Worm (Caenorhabditis elegans): ENCODE data around the gene gnrr-5.

gnrr-5 gene

DNA sequence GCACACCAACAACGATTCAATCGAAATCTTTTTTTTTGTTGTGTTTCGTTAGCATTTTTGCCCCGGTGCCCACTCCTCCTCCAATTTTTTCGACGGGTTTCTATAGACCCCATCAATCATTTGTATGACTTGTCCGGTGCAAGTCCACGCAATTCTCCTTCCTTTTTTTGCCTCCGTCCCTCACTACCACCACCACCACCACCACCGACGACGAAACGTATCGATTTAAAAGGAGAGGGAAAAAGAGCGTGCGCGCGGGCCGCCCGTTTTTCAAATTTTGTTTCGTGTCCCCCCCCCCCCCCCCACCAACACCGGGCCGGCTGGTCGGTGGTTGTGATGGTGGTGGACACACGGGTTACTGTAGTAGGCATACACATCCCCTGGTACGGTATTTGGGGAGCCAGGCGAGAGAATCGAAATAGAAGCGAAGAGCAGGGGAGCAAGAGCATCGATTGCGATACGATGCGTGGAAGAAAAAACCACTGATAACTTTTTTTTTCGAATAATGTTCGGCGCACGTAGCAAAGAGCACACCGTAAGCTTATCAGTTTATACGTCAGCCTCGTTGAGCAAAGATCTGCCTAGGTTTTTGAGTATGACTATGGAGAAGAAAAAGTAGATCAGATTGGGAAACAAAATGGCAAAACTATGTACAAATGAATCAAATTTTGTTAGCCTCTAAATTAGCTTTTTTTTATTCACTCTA, 40.7 kb upstream of the gnrr-5 start:
- TF ChIP-seq nhr-10 (tag; optimal IDR thresholded peaks at IDR 0.05) (no peak), mab-5 (tag; optimal IDR thresholded peaks at IDR 0.05) (peak; percentile 86), unc-55 (GFP tag; optimal IDR thresholded peaks at IDR 0.05) (peak; percentile 41), F13H6.1 (tag; optimal IDR thresholded peaks at IDR 0.05) (peak; percentile 1)

DNA sequence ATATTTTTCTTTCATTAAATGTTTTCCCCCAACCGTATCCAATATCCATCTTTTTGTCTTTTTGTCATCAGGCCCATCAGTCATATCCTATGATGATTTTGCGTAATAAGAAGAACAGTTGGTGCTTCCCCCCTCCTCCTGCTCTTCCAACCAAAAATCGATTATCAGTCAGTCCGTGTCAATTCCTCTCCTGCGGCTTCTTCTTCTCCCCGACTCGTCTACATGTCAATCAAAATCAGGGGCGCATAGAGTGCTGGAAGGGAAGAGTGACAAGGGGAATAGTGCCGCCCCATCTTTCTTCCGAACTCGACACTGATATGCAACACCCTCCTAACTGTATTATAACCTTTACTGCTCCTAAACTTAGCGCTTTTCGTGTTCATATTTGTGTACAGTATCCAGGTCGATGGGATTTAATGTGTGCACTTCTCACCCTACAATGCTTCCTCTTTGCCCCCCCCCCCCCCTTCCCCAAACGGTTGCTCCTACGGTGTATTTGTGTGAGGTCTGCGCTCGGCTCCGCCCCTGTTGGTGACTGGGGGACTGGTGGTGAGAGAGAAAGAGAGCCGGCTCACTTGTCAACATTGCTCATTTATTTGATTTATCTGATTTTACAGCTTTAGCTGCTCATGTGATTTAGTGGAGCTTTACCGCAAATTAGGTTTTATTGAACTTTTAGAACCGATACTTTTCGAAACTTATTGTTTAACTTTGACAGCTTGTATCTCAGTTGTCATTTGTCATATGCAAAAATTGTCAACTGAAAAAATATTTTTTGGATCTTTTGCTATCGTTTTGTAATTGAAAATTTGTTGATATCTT, 37.0 kb upstream of the gnrr-5 start:
- TF ChIP-seq mbf-1 (tag; optimal IDR thresholded peaks at IDR 0.05), result no peak
- peak; percentile 24 for TF ChIP-seq unc-62 (GFP tag; optimal IDR thresholded peaks at IDR 0.05)
- peak; percentile 7 for TF ChIP-seq nhr-129 (tag; optimal IDR thresholded peaks at IDR 0.05)
- TF ChIP-seq mab-5 (tag; optimal IDR thresholded peaks at IDR 0.05), result peak; percentile 78
- TF ChIP-seq R02D3.7 (tag; optimal IDR thresholded peaks at IDR 0.05), result no peak
- TF ChIP-seq nhr-6 (tag; optimal IDR thresholded peaks at IDR 0.05), result no peak
- TF ChIP-seq Y55F3AM.14 (GFP tag; optimal IDR thresholded peaks at IDR 0.05), result peak; percentile 41
- TF ChIP-seq ZK546.5 (tag; optimal IDR thresholded peaks at IDR 0.05), result no peak
- peak; percentile 32 for TF ChIP-seq F13H6.1 (tag; optimal IDR thresholded peaks at IDR 0.05)

DNA sequence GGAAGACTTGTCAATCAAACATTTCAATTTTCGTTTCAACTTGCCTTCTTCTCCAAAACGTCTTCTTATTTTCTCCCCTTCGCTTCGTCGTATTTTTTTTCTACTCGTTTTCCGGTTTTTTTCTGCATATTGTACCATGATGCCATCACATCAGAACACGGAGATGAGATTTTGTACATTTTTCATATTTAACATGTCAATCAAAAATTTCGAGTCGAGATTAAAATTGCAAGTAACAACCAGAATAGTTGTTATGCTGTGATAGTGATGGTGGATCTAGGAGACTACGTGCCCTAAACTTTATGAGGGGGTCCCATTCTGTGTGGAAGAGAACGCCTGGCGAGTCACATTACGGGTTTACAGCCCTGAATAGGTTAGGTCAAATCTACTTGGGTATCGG, 35.4 kb upstream of the gnrr-5 start:
- TF ChIP-seq lin-11 (tag; optimal IDR thresholded peaks at IDR 0.05), result no peak
- no peak for TF ChIP-seq gmeb-1 (tag; optimal IDR thresholded peaks at IDR 0.05)
- TF ChIP-seq mbf-1 (tag; optimal IDR thresholded peaks at IDR 0.05), result no peak
- no peak for TF ChIP-seq nhr-10 (tag; optimal IDR thresholded peaks at IDR 0.05)
- TF ChIP-seq zag-1 (tag; optimal IDR thresholded peaks at IDR 0.05), result no peak
- TF ChIP-seq aly-2 (tag; optimal IDR thresholded peaks at IDR 0.05), result no peak
- TF ChIP-seq nhr-77 (tag; optimal IDR thresholded peaks at IDR 0.05), result no peak
- no peak for TF ChIP-seq unc-55 (GFP tag; optimal IDR thresholded peaks at IDR 0.05)
- TF ChIP-seq lsy-2 (tag; optimal IDR thresholded peaks at IDR 0.05), result no peak
- no peak for TF ChIP-seq nhr-11 (tag; optimal IDR thresholded peaks at IDR 0.05)
- no peak for TF ChIP-seq egl-27 (tag; optimal IDR thresholded peaks at IDR 0.05)
- no peak for TF ChIP-seq sma-3 (GFP tag; optimal IDR thresholded peaks at IDR 0.05)
- no peak for TF ChIP-seq alr-1 (tag; optimal IDR thresholded peaks at IDR 0.05)
- no peak for TF ChIP-seq nhr-6 (tag; optimal IDR thresholded peaks at IDR 0.05)
- TF ChIP-seq nhr-25 (tag; optimal IDR thresholded peaks at IDR 0.05), result no peak
- TF ChIP-seq ztf-1 (GFP tag; conservative IDR thresholded peaks at IDR 0.05), result no peak
- no peak for TF ChIP-seq skn-1 (tag; optimal IDR thresholded peaks at IDR 0.05)
- no peak for TF ChIP-seq nhr-129 (tag; optimal IDR thresholded peaks at IDR 0.05)
- no peak for TF ChIP-seq elt-1 (tag; optimal IDR thresholded peaks at IDR 0.05)

DNA sequence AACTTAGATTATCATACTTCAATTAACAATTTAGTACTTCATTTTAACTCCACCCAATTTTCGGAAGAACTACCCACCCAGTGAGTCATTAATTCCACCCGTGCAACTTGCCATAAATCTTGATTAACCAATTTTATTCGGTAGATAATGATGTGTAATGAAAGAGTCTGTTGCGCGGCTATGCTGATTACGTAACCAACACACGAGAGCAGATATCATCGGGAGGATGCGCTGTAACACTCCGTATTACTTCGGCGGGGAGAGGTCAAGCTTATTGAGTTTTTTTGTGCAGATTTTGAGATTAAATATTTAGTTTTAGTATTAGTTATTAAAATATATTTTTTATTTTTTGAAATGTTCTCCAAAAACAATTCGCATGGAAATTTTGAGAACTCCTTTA, 34.5 kb upstream of the gnrr-5 start:
- TF ChIP-seq zag-1 (tag; optimal IDR thresholded peaks at IDR 0.05) (no peak), mab-5 (tag; optimal IDR thresholded peaks at IDR 0.05) (no peak), egl-27 (tag; optimal IDR thresholded peaks at IDR 0.05) (no peak), Y55F3AM.14 (GFP tag; optimal IDR thresholded peaks at IDR 0.05) (no peak), elt-1 (tag; optimal IDR thresholded peaks at IDR 0.05) (no peak), ama-1 (optimal IDR thresholded peaks at IDR 0.05) (no peak), snpc-4 (tag; optimal IDR thresholded peaks at IDR 0.05) (no peak), lin-13 (GFP tag; optimal IDR thresholded peaks at IDR 0.05) (no peak), ceh-82 (tag; optimal IDR thresholded peaks at IDR 0.05) (no peak), fos-1 (tag; optimal IDR thresholded peaks at IDR 0.05) (no peak), ztf-11 (tag; optimal IDR thresholded peaks at IDR 0.05) (no peak), lin-11 (tag; optimal IDR thresholded peaks at IDR 0.05) (no peak), nhr-11 (tag; optimal IDR thresholded peaks at IDR 0.05) (no peak), ztf-1 (GFP tag; conservative IDR thresholded peaks at IDR 0.05) (no peak), nhr-6 (tag; optimal IDR thresholded peaks at IDR 0.05) (no peak), nhr-10 (tag; optimal IDR thresholded peaks at IDR 0.05) (no peak)

DNA sequence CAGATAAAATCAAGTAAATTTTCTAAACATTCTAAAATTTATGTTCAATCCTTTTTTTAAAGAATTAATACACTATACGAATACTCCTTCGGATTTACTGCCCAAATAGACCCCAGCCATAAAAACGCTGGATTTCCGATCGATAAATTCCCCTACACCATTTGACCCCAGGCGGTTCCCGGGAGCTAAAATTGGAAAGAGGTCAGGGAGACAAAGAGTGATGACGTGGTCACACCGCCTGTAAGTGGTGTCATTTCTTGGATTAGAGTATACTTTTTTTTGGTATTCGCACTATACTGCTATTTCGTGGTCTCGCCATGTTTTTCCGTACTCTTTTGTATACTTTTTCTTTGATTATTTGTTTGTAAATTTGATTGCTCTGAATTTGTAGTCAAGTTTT, 33.4 kb upstream of the gnrr-5 start:
- TF ChIP-seq ama-1 (optimal IDR thresholded peaks at IDR 0.05) (no peak), aly-2 (tag; optimal IDR thresholded peaks at IDR 0.05) (no peak), sma-9 (GFP tag; optimal IDR thresholded peaks at IDR 0.05) (no peak), sma-9 (tag; optimal IDR thresholded peaks at IDR 0.05) (no peak), C34F6.9 (tag; optimal IDR thresholded peaks at IDR 0.05) (no peak), sma-3 (GFP tag; optimal IDR thresholded peaks at IDR 0.05) (no peak), nhr-237 (tag; optimal IDR thresholded peaks at IDR 0.05) (no peak), unc-39 (tag; optimal IDR thresholded peaks at IDR 0.05) (no peak)
